Worm (Caenorhabditis elegans) whole organism, L3 larva: ENCODE data around the gene acr-25.

Experiments used
- ZK546.5 ChIP-seq: sonication (generic microtip); optimal IDR thresholded peaks from 2 replicates; lab custom pipeline; 2017; ENCODE audit warnings: missing biosample characterization, missing genetic modification characterization
- aly-2 ChIP-seq: fragments of 150-350 bp; optimal IDR thresholded peaks from 2 replicates; lab custom pipeline; 2014; ENCODE audit warnings: missing biosample characterization, missing genetic modification characterization
- ceh-28 ChIP-seq: fragments of 150-350 bp; optimal IDR thresholded peaks from 2 replicates; lab custom pipeline; 2014; ENCODE audit warnings: missing biosample characterization, missing genetic modification reagents, missing genetic modification characterization
- ceh-82 ChIP-seq: fragments of 150-350 bp; optimal IDR thresholded peaks from 2 replicates; lab custom pipeline; 2014; ENCODE audit warnings: missing biosample characterization, missing genetic modification characterization
- elt-1 ChIP-seq: fragments of 150-350 bp; optimal IDR thresholded peaks from 2 replicates; lab custom pipeline; 2014; ENCODE audit warnings: missing biosample characterization, missing genetic modification characterization
- elt-3 ChIP-seq, 3 experiments: fragments of 150-350 bp in 1 of 3; sonication (generic microtip) in 2 of 3; optimal IDR thresholded peaks; 2 replicates in 2 of 3; 4 replicates in 1 of 3; lab custom pipeline; 2014 to 2017; ENCODE audit warnings: missing biosample characterization in 3 of 3, missing genetic modification characterization in 3 of 3
- fkh-10 ChIP-seq: sonication (generic microtip); optimal IDR thresholded peaks from 2 replicates; lab custom pipeline; 2017; ENCODE audit warnings: missing biosample characterization, missing genetic modification reagents, missing genetic modification characterization
- lsy-12 ChIP-seq: sonication (generic microtip); optimal IDR thresholded peaks from 2 replicates; lab custom pipeline; 2016; ENCODE audit warnings: mild to moderate bottlenecking, missing genetic modification characterization, missing compliant biosample characterization
- nhr-12 ChIP-seq: fragments of 150-350 bp; optimal IDR thresholded peaks from 2 replicates; lab custom pipeline; 2014; ENCODE audit warnings: missing biosample characterization, missing genetic modification characterization
- sea-2 ChIP-seq: fragments of 150-350 bp; sonication (generic microtip); optimal IDR thresholded peaks from 4 replicates; lab custom pipeline; 2014; ENCODE audit warnings: missing biosample characterization, missing genetic modification reagents, missing genetic modification characterization
- snpc-4 ChIP-seq: fragments of 150-350 bp; optimal IDR thresholded peaks from 2 replicates; lab custom pipeline; 2014; ENCODE audit warnings: missing biosample characterization, missing genetic modification characterization
- tbx-2 ChIP-seq: sonication (generic microtip); optimal IDR thresholded peaks from 2 replicates; lab custom pipeline; 2016; ENCODE audit warnings: mild to moderate bottlenecking, missing genetic modification characterization, missing compliant biosample characterization
- ztf-11 ChIP-seq: fragments of 150-350 bp; optimal IDR thresholded peaks from 2 replicates; lab custom pipeline; 2014; ENCODE audit warnings: missing biosample characterization, missing genetic modification characterization

DNA sequence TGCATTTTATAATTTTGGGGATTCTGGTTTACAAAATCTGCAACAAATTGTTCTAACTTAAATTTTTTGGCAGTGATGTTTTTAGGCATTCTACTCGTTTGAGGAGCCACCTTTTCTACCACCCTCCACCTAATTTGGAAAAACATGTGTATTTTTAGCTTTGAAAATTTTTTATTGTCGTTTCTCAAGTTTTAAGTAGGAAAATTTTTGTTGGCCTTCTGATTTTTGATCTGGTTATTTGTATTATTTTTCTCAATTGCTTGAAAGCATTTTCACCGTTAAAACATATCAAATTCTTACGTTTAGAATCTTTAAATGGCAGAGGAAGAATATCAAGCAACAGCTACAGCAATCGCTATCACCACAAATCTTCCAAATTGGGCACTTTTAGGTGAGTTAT lies 53.8 kb downstream of the acr-25 start, which contains the start of gene C01G5.7:
- TF ChIP-seq ceh-82 (tag; lab: Kevin White, UChicago) (no peak), aly-2 (no peak), sea-2 (no peak), ceh-28 (no peak), lsy-12 (no peak), nhr-12 (tag; lab: Kevin White, UChicago) (no peak), ZK546.5 (tag; lab: Kevin White, UChicago) (no peak), tbx-2 (tag; lab: Kevin White, UChicago) (no peak), elt-3 (tag; optimal IDR thresholded peaks at IDR 0.05; lab: Kevin White, UChicago) (no peak), snpc-4 (no peak), elt-1 (tag; lab: Kevin White, UChicago) (no peak), ztf-11 (tag; lab: Kevin White, UChicago) (no peak), fkh-10 (GFP tag; lab: Kevin White, UChicago) (no peak)
